Fruit fly (Drosophila melanogaster): ENCODE data around the gene spn-E.

spn-E gene

dm6 chr3R:15891188-15891820 lies 54.1 kb downstream of the spn-E start:
- TF ChIP-seq bab1 (GFP tag; optimal IDR thresholded peaks at IDR 0.05), result no peak
- TF ChIP-seq Mnt (GFP tag; optimal IDR thresholded peaks at IDR 0.05), result no peak
- TF ChIP-seq Clk (GFP tag; optimal IDR thresholded peaks at IDR 0.05), result no peak
- no peak for TF ChIP-seq CG5204 (GFP tag; optimal IDR thresholded peaks at IDR 0.05)
- no peak for TF ChIP-seq ovo (GFP tag; optimal IDR thresholded peaks at IDR 0.05)
- TF ChIP-seq kay (GFP tag; ENCODE audit: borderline replicate concordance), result peak; percentile 67
